Fruit fly (Drosophila melanogaster) whole organism, wandering third instar larva: ENCODE data around the gene CG12607.
A peak's percentile ranks its signal among the peaks of the same experiment; 100 is the strongest.

Source experiments
- Hnf4 ChIP-seq: fragments of 200-800 bp; sonication (Bioruptor generic); optimal IDR thresholded peaks from 2 replicates; lab custom pipeline; 2016; ENCODE audit warnings: missing biosample characterization, mild to moderate bottlenecking, missing genetic modification characterization
- Vsx2 ChIP-seq: fragments of 200-300, 225-300 bp; sonication (Bioruptor generic); optimal IDR thresholded peaks from 2 replicates; lab custom pipeline; 2018; ENCODE audit warnings: missing biosample characterization, missing genetic modification characterization; ENCODE audit not compliant: partially characterized antibody
- br ChIP-seq: fragments of 200-800 bp; sonication (Bioruptor generic); optimal IDR thresholded peaks from 2 replicates; lab custom pipeline; 2016; ENCODE audit warnings: missing biosample characterization, missing genetic modification characterization
- fru ChIP-seq: fragments of 200-800 bp; sonication (Bioruptor generic); optimal IDR thresholded peaks from 3 replicates; lab custom pipeline; 2016; ENCODE audit warnings: missing biosample characterization, mild to moderate bottlenecking, missing genetic modification characterization
- psq ChIP-seq: fragments of 200-800 bp; sonication (Bioruptor generic); optimal IDR thresholded peaks from 3 replicates; lab custom pipeline; 2017; ENCODE audit warnings: missing biosample characterization, mild to moderate bottlenecking, missing genetic modification characterization, moderate library complexity
- rgr ChIP-seq: fragments of 200-800 bp; sonication (Bioruptor generic); optimal IDR thresholded peaks from 3 replicates; lab custom pipeline; 2016; ENCODE audit warnings: missing biosample characterization, mild to moderate bottlenecking, missing genetic modification characterization
- sage ChIP-seq: fragments of 200-800 bp; sonication (Bioruptor generic); optimal IDR thresholded peaks from 2 replicates; lab custom pipeline; 2016; ENCODE audit warnings: missing biosample characterization, mild to moderate bottlenecking, missing genetic modification characterization
- woc ChIP-seq: sonication (Bioruptor generic); optimal IDR thresholded peaks from 2 replicates; lab custom pipeline; 2016; ENCODE audit warnings: missing biosample characterization, mild to moderate bottlenecking, missing genetic modification characterization

dm6 chr3L:4409134-4409897 lies 37.1 kb upstream of the CG12607 start:
- TF ChIP-seq br (GFP tag; lab: Kevin White, UChicago) (no peak), fru (GFP tag; lab: Kevin White, UChicago) (no peak), woc (GFP tag; lab: Kevin White, UChicago) (no peak), sage (no peak), rgr (GFP tag; lab: Kevin White, UChicago) (no peak), psq (GFP tag; lab: Kevin White, UChicago) (no peak), Vsx2 (GFP tag; lab: Kevin White, UChicago) (peak; percentile 47), Hnf4 (GFP tag; lab: Kevin White, UChicago) (no peak)
